Worm (Caenorhabditis elegans): Measurements from ENCODE around the gene gphr-1.

The gphr-1 gene

DNA sequence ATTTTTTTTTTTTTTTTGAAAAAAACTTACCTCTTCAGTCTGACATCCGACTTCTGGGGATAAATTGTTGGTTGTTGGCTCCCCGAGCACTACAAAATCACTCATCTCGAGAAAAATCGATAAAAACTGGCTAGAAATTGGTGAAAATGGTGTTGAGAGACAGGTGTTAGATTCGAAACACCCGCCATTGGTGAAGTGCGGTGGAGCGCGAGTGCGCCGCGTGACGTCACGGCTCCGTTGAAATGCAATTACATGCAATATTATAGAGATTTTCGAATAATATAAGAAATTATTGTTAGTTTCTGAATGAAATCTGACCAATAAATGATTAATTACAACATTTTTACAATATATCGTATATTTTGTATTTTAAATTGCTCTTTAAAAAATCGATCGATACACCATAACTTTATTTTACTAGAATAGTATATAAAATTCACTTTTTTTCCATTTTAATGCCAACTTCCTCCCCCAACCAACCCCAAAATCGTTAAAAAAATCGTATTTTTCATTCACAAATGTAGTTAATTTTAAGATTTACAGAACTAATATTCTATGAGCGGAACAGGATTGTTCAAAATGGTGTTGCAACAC is 7.3 kb downstream of the gphr-1 start, which contains the start of the genes Y75B8A.18 and Y75B8A.19:
TSS of gene Y75B8A.18 (minus strand) at position 142 of the 594 bp plus-strand sequence.
TSS of gene Y75B8A.19 (plus strand) at position 544 of the 594 bp plus-strand sequence.
- TF ChIP-seq nhr-10 (tag; optimal IDR thresholded peaks at IDR 0.05) (no peak), unc-55 (GFP tag; optimal IDR thresholded peaks at IDR 0.05) (peak; percentile 75), lsy-2 (tag; optimal IDR thresholded peaks at IDR 0.05) (peak; percentile 22 to 82), nhr-77 (tag; optimal IDR thresholded peaks at IDR 0.05) (no peak), nhr-21 (tag; optimal IDR thresholded peaks at IDR 0.05) (no peak), F13H6.1 (tag; optimal IDR thresholded peaks at IDR 0.05) (peak; percentile 22), gmeb-1 (tag; optimal IDR thresholded peaks at IDR 0.05) (peak; percentile 91), aly-2 (tag; optimal IDR thresholded peaks at IDR 0.05) (no peak), ama-1 (optimal IDR thresholded peaks at IDR 0.05) (no peak), ztf-11 (tag; optimal IDR thresholded peaks at IDR 0.05) (no peak), dmd-4 (tag; optimal IDR thresholded peaks at IDR 0.05) (no peak), nhr-11 (tag; optimal IDR thresholded peaks at IDR 0.05) (no peak), elt-3 (tag; optimal IDR thresholded peaks at IDR 0.05) (no peak), mbf-1 (tag; optimal IDR thresholded peaks at IDR 0.05) (no peak), C34F6.9 (tag; optimal IDR thresholded peaks at IDR 0.05) (peak; percentile 71), crh-2 (tag; optimal IDR thresholded peaks at IDR 0.05) (peak; percentile 62), snpc-4 (tag; optimal IDR thresholded peaks at IDR 0.05) (peak; percentile 19), lin-13 (GFP tag; optimal IDR thresholded peaks at IDR 0.05) (peak; percentile 40), nhr-237 (tag; optimal IDR thresholded peaks at IDR 0.05) (no peak), elt-1 (tag; optimal IDR thresholded peaks at IDR 0.05) (no peak), sma-3 (GFP tag; optimal IDR thresholded peaks at IDR 0.05) (peak; percentile 32), unc-62 (GFP tag; optimal IDR thresholded peaks at IDR 0.05) (no peak), ceh-82 (tag; optimal IDR thresholded peaks at IDR 0.05) (no peak), skn-1 (tag; optimal IDR thresholded peaks at IDR 0.05) (no peak), nhr-12 (tag; optimal IDR thresholded peaks at IDR 0.05) (no peak), unc-39 (tag; optimal IDR thresholded peaks at IDR 0.05) (no peak), nhr-23 (tag; optimal IDR thresholded peaks at IDR 0.05) (no peak), sma-9 (GFP tag; optimal IDR thresholded peaks at IDR 0.05) (no peak), sma-9 (tag; optimal IDR thresholded peaks at IDR 0.05) (no peak), ztf-1 (GFP tag; conservative IDR thresholded peaks at IDR 0.05) (no peak), nhr-129 (tag; optimal IDR thresholded peaks at IDR 0.05) (peak; percentile 36), zag-1 (tag; optimal IDR thresholded peaks at IDR 0.05) (no peak), alr-1 (tag; optimal IDR thresholded peaks at IDR 0.05) (no peak), mdl-1 (tag; optimal IDR thresholded peaks at IDR 0.05) (no peak), mab-5 (tag; optimal IDR thresholded peaks at IDR 0.05) (no peak), lin-11 (tag; optimal IDR thresholded peaks at IDR 0.05) (peak; percentile 52), nhr-25 (tag; optimal IDR thresholded peaks at IDR 0.05) (peak; percentile 47)

- TF ChIP-seq ztf-11 (tag; optimal IDR thresholded peaks at IDR 0.05) (no peak), elt-3 (tag; optimal IDR thresholded peaks at IDR 0.05) (no peak), gmeb-1 (tag; optimal IDR thresholded peaks at IDR 0.05) (no peak), ztf-1 (GFP tag; conservative IDR thresholded peaks at IDR 0.05) (no peak), fos-1 (tag; optimal IDR thresholded peaks at IDR 0.05) (no peak), nhr-23 (tag; optimal IDR thresholded peaks at IDR 0.05) (no peak), crh-2 (tag; optimal IDR thresholded peaks at IDR 0.05) (no peak)
These were observed 9.1 kb downstream of the gphr-1 start for ce11 chrIII:12227935-12228334.

ce11 chrIII:12230195-12230594 is 11.3 kb downstream of the gphr-1 start:
- TF ChIP-seq peb-1 (tag; optimal IDR thresholded peaks at IDR 0.05) (no peak), alr-1 (tag; optimal IDR thresholded peaks at IDR 0.05) (no peak), ama-1 (optimal IDR thresholded peaks at IDR 0.05) (no peak), unc-39 (tag; optimal IDR thresholded peaks at IDR 0.05) (no peak), nhr-12 (tag; optimal IDR thresholded peaks at IDR 0.05) (no peak), mbf-1 (tag; optimal IDR thresholded peaks at IDR 0.05) (no peak)

ce11 chrIII:12231539-12231938 is 12.7 kb downstream of the gphr-1 start:
- TF ChIP-seq ztf-11 (tag; optimal IDR thresholded peaks at IDR 0.05) (no peak), ama-1 (optimal IDR thresholded peaks at IDR 0.05) (no peak), nhr-237 (tag; optimal IDR thresholded peaks at IDR 0.05) (no peak), sma-3 (GFP tag; optimal IDR thresholded peaks at IDR 0.05) (no peak), lin-13 (GFP tag; optimal IDR thresholded peaks at IDR 0.05) (no peak), sma-9 (GFP tag; optimal IDR thresholded peaks at IDR 0.05) (no peak), sma-9 (tag; optimal IDR thresholded peaks at IDR 0.05) (no peak), peb-1 (tag; optimal IDR thresholded peaks at IDR 0.05) (no peak), lin-39 (tag; optimal IDR thresholded peaks at IDR 0.05) (no peak), zag-1 (tag; optimal IDR thresholded peaks at IDR 0.05) (no peak), gmeb-1 (tag; optimal IDR thresholded peaks at IDR 0.05) (no peak), dmd-4 (tag; optimal IDR thresholded peaks at IDR 0.05) (no peak), nhr-23 (tag; optimal IDR thresholded peaks at IDR 0.05) (no peak), Y55F3AM.14 (GFP tag; optimal IDR thresholded peaks at IDR 0.05) (no peak), nhr-6 (tag; optimal IDR thresholded peaks at IDR 0.05) (no peak), ztf-4 (tag; optimal IDR thresholded peaks at IDR 0.05) (no peak), aly-2 (tag; optimal IDR thresholded peaks at IDR 0.05) (no peak), nhr-11 (tag; optimal IDR thresholded peaks at IDR 0.05) (no peak), ceh-16 (tag; optimal IDR thresholded peaks at IDR 0.05) (no peak)

Measured in whole organism, L2 larva.